Worm (Caenorhabditis elegans) whole organism, L3 larva: ENCODE data around the gene F44E2.4.

Source experiments
- R02D3.7 ChIP-seq: fragments of 150-350 bp; optimal IDR thresholded peaks from 2 replicates; lab custom pipeline; 2014; ENCODE audit warnings: missing biosample characterization, missing genetic modification characterization
- ZK546.5 ChIP-seq: sonication (generic microtip); optimal IDR thresholded peaks from 2 replicates; lab custom pipeline; 2017; ENCODE audit warnings: missing biosample characterization, missing genetic modification characterization
- aly-2 ChIP-seq: fragments of 150-350 bp; optimal IDR thresholded peaks from 2 replicates; lab custom pipeline; 2014; ENCODE audit warnings: missing biosample characterization, missing genetic modification characterization
- ama-1 ChIP-seq: fragments of 150-350 bp; optimal IDR thresholded peaks from 2 replicates; lab custom pipeline; 2018
- ceh-28 ChIP-seq: fragments of 150-350 bp; optimal IDR thresholded peaks from 2 replicates; lab custom pipeline; 2014; ENCODE audit warnings: missing biosample characterization, missing genetic modification reagents, missing genetic modification characterization
- ceh-82 ChIP-seq: fragments of 150-350 bp; optimal IDR thresholded peaks from 2 replicates; lab custom pipeline; 2014; ENCODE audit warnings: missing biosample characterization, missing genetic modification characterization
- ceh-9 ChIP-seq: sonication (generic microtip); optimal IDR thresholded peaks from 2 replicates; lab custom pipeline; 2018; ENCODE audit warnings: missing biosample characterization, missing genetic modification characterization
- daf-12 ChIP-seq: fragments of 150-350 bp; optimal IDR thresholded peaks from 2 replicates; lab custom pipeline; 2014; ENCODE audit warnings: missing biosample characterization, missing genetic modification reagents, missing genetic modification characterization
- egl-27 ChIP-seq: sonication (generic microtip); optimal IDR thresholded peaks from 4 replicates; lab custom pipeline; 2017; ENCODE audit warnings: missing biosample characterization, missing genetic modification reagents, missing genetic modification characterization
- egl-5 ChIP-seq: fragments of 150-350 bp; optimal IDR thresholded peaks from 2 replicates; lab custom pipeline; 2017; ENCODE audit warnings: missing biosample characterization, missing genetic modification reagents, missing genetic modification characterization, inconsistent platforms
- elt-1 ChIP-seq: fragments of 150-350 bp; optimal IDR thresholded peaks from 2 replicates; lab custom pipeline; 2014; ENCODE audit warnings: missing biosample characterization, missing genetic modification characterization
- elt-2 ChIP-seq: sonication (generic microtip); optimal IDR thresholded peaks from 2 replicates; lab custom pipeline; 2016; ENCODE audit warnings: missing genetic modification reagents, mild to moderate bottlenecking, missing genetic modification characterization, missing compliant biosample characterization
- elt-3 ChIP-seq, 3 experiments: fragments of 150-350 bp in 1 of 3; sonication (generic microtip) in 2 of 3; optimal IDR thresholded peaks; 2 replicates in 2 of 3; 4 replicates in 1 of 3; lab custom pipeline; 2014 to 2017; ENCODE audit warnings: missing biosample characterization in 3 of 3, missing genetic modification characterization in 3 of 3
- eor-1 ChIP-seq, 2 experiments: fragments of 150-350 bp; optimal IDR thresholded peaks; 2 replicates each; lab custom pipeline; 2014 to 2018; ENCODE audit warnings: missing biosample characterization in 2 of 2, missing genetic modification characterization in 2 of 2
- fkh-10 ChIP-seq: sonication (generic microtip); optimal IDR thresholded peaks from 2 replicates; lab custom pipeline; 2017; ENCODE audit warnings: missing biosample characterization, missing genetic modification reagents, missing genetic modification characterization
- fkh-2 ChIP-seq: fragments of 150-350 bp; optimal IDR thresholded peaks from 2 replicates; lab custom pipeline; 2014; ENCODE audit warnings: missing biosample characterization, missing genetic modification reagents, missing genetic modification characterization
- fos-1 ChIP-seq: fragments of 150-350 bp; optimal IDR thresholded peaks from 2 replicates; lab custom pipeline; 2014; ENCODE audit warnings: missing biosample characterization, missing genetic modification characterization
- hmg-11 ChIP-seq: sonication (generic microtip); optimal IDR thresholded peaks from 2 replicates; lab custom pipeline; 2016; ENCODE audit warnings: missing genetic modification characterization, missing compliant biosample characterization
- jun-1 ChIP-seq: fragments of 150-350 bp; optimal IDR thresholded peaks from 2 replicates; lab custom pipeline; 2014; ENCODE audit warnings: missing biosample characterization, missing genetic modification reagents, missing genetic modification characterization
- lin-15B ChIP-seq: fragments of 150-350 bp; optimal IDR thresholded peaks from 2 replicates; lab custom pipeline; 2014; ENCODE audit warnings: missing biosample characterization, missing genetic modification characterization
- lin-39 ChIP-seq: fragments of 150-350 bp; optimal IDR thresholded peaks from 2 replicates; lab custom pipeline; 2018; ENCODE audit warnings: missing biosample characterization, missing genetic modification reagents, missing genetic modification characterization
- mml-1 ChIP-seq: fragments of 150-350 bp; sonication (generic microtip); optimal IDR thresholded peaks from 3 replicates; lab custom pipeline; 2014; ENCODE audit warnings: missing biosample characterization, missing genetic modification characterization
- nfya-1 ChIP-seq: sonication (generic microtip); optimal IDR thresholded peaks from 2 replicates; lab custom pipeline; 2017; ENCODE audit warnings: missing genetic modification characterization, mild to moderate bottlenecking, missing compliant biosample characterization, antibody characterized with exemption, moderate library complexity; ENCODE audit not compliant: insufficient read depth
- nhr-11 ChIP-seq: fragments of 150-350 bp; optimal IDR thresholded peaks from 2 replicates; lab custom pipeline; 2014; ENCODE audit warnings: missing biosample characterization, missing genetic modification characterization
- nhr-23 ChIP-seq: fragments of 150-350 bp; optimal IDR thresholded peaks from 2 replicates; lab custom pipeline; 2014; ENCODE audit warnings: missing biosample characterization, missing genetic modification reagents, missing genetic modification characterization
- nhr-25 ChIP-seq: sonication (generic microtip); optimal IDR thresholded peaks from 2 replicates; lab custom pipeline; 2017; ENCODE audit warnings: missing biosample characterization, missing genetic modification characterization
- nhr-28 ChIP-seq: fragments of 150-350 bp; optimal IDR thresholded peaks from 2 replicates; lab custom pipeline; 2014; ENCODE audit warnings: missing biosample characterization, missing genetic modification characterization
- nhr-43 ChIP-seq: sonication (generic microtip); optimal IDR thresholded peaks from 2 replicates; lab custom pipeline; 2016; ENCODE audit warnings: mild to moderate bottlenecking, missing genetic modification characterization, missing compliant biosample characterization; ENCODE audit not compliant: poor library complexity, severe bottlenecking
- nhr-67 ChIP-seq: fragments of 150-350 bp; optimal IDR thresholded peaks from 2 replicates; lab custom pipeline; 2014; ENCODE audit warnings: missing biosample characterization, missing genetic modification characterization
- nhr-77 ChIP-seq: fragments of 150-350 bp; optimal IDR thresholded peaks from 2 replicates; lab custom pipeline; 2014; ENCODE audit warnings: missing biosample characterization, missing genetic modification characterization
- pha-4 ChIP-seq: fragments of 150-350 bp; optimal IDR thresholded peaks from 2 replicates; lab custom pipeline; 2014; ENCODE audit warnings: missing biosample characterization, missing genetic modification reagents, missing genetic modification characterization
- pqm-1 ChIP-seq: fragments of 150-350 bp; optimal IDR thresholded peaks from 2 replicates; lab custom pipeline; 2017; ENCODE audit warnings: missing biosample characterization, missing genetic modification characterization, inconsistent platforms
- sea-2 ChIP-seq: fragments of 150-350 bp; sonication (generic microtip); optimal IDR thresholded peaks from 4 replicates; lab custom pipeline; 2014; ENCODE audit warnings: missing biosample characterization, missing genetic modification reagents, missing genetic modification characterization
- skn-1 ChIP-seq: fragments of 150-350 bp; optimal IDR thresholded peaks from 2 replicates; lab custom pipeline; 2014; ENCODE audit warnings: missing biosample characterization, missing genetic modification characterization
- snpc-4 ChIP-seq: fragments of 150-350 bp; optimal IDR thresholded peaks from 2 replicates; lab custom pipeline; 2014; ENCODE audit warnings: missing biosample characterization, missing genetic modification characterization
- tbx-2 ChIP-seq: sonication (generic microtip); optimal IDR thresholded peaks from 2 replicates; lab custom pipeline; 2016; ENCODE audit warnings: mild to moderate bottlenecking, missing genetic modification characterization, missing compliant biosample characterization
- unc-39 ChIP-seq: sonication (generic microtip); optimal IDR thresholded peaks from 4 replicates; lab custom pipeline; 2017; ENCODE audit warnings: missing biosample characterization, missing genetic modification characterization
- zag-1 ChIP-seq: fragments of 150-350 bp; optimal IDR thresholded peaks from 2 replicates; lab custom pipeline; 2014; ENCODE audit warnings: missing biosample characterization, missing genetic modification characterization
- ztf-11 ChIP-seq: fragments of 150-350 bp; optimal IDR thresholded peaks from 2 replicates; lab custom pipeline; 2014; ENCODE audit warnings: missing biosample characterization, missing genetic modification characterization

F44E2.4 gene

ce11 chrIII:8886309-8886708, 48.1 kb upstream of the F44E2.4 start:
- TF ChIP-seq ztf-11 (tag; lab: Kevin White, UChicago): no peak
- TF ChIP-seq daf-12 (tag; lab: Kevin White, UChicago): no peak
- peak; percentile 78 for TF ChIP-seq lin-39 (tag; lab: Kevin White, UChicago)
- TF ChIP-seq R02D3.7: no peak
- peak; percentile 24 for TF ChIP-seq hmg-11 (tag; lab: Kevin White, UChicago)
- peak; percentile 45 for TF ChIP-seq nfya-1 (tag; lab: Kevin White, UChicago)
- no peak for TF ChIP-seq aly-2
- TF ChIP-seq pha-4 (tag; lab: Kevin White, UChicago): peak; percentile 36

DNA sequence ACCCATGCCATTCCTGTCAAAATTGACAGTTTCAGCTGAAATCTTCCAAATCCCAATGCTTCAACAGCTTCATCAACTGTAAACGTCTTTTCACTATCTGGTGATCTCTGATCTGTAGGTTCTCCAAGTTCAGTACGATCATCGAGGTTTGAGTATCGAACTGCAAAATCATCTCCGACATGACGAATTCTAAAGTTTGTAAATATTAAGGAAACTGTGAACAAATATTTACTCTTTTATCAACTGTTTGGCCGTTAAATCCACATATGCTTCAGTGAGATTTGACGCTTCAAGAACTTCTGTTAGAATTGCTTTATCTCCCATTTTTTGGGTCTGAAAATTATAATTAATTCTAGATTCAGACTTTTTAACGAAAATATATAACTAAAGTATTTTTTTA, 46.9 kb upstream of the F44E2.4 start, which contains the start of gene svop-1:
TSS of gene svop-1 (minus strand) at position 339 of the 400 bp plus-strand sequence.
- TF ChIP-seq pha-4 (tag; lab: Kevin White, UChicago): peak; percentile 51
- no peak for TF ChIP-seq R02D3.7

DNA sequence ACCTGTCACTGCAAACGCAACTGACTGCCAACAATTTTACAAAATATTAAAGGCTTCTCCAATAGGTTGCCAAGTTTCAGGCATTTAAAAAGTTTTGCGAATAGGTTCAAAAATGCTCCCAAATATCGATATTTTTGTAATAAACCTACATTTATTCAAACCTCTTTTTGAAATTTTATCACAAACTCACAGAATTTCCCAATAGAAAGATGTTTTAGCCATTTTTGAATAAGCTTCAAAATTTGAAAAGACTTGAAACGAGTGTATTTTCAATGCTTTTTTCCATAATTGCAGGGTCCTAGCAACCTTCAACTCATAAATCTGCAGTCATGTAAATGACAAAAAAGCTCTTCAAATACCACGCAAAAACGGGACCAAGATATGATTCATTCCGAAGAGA, 44.1 kb upstream of the F44E2.4 start:
- TF ChIP-seq mml-1 (no peak), daf-12 (tag; lab: Kevin White, UChicago) (no peak), egl-27 (tag; lab: Kevin White, UChicago) (no peak), pha-4 (tag; lab: Kevin White, UChicago) (no peak), elt-1 (no peak), ceh-9 (tag; lab: Kevin White, UChicago) (no peak), lin-15B (tag; lab: Kevin White, UChicago) (no peak), nhr-43 (tag; lab: Kevin White, UChicago) (no peak), ztf-11 (tag; lab: Kevin White, UChicago) (no peak), tbx-2 (tag; lab: Kevin White, UChicago) (no peak), egl-5 (tag; lab: Kevin White, UChicago) (no peak), snpc-4 (tag; lab: Kevin White, UChicago) (no peak)

- TF ChIP-seq pqm-1 (tag; lab: Kevin White, UChicago) (peak; percentile 70), jun-1 (tag; lab: Kevin White, UChicago) (peak; percentile 23), snpc-4 (tag; lab: Kevin White, UChicago) (no peak), skn-1 (no peak), pha-4 (tag; lab: Kevin White, UChicago) (peak; percentile 52), ZK546.5 (no peak), elt-2 (tag; lab: Kevin White, UChicago) (peak; percentile 93)
Observed at ce11 chrIII:8878960-8879359, 40.7 kb upstream of the F44E2.4 start.

DNA sequence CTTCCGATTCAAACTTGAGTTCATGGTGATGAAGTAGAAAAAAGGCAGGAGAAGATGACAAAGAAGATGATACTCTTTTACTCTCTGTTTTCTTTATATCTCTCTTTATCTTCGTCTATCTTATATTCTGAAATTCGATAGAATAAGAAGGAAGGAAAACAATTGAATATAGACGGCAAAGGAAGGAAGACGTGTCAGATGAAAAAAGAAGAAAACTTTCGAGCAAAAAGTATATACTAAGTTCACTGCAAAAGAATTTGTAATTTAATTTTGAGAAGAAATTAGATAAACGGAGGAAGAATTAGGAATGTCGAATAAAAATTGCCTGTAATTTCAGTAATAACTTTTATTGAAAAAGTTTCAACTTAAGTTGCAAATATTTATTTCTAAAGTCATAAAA, 38.8 kb upstream of the F44E2.4 start, which contains the start of gene K01F9.2:
TSS of gene K01F9.2 (minus strand) at position 127 of the 400 bp plus-strand sequence.
- TF ChIP-seq ztf-11 (tag; lab: Kevin White, UChicago) (no peak), fkh-10 (GFP tag; lab: Kevin White, UChicago) (peak; percentile 96)

DNA sequence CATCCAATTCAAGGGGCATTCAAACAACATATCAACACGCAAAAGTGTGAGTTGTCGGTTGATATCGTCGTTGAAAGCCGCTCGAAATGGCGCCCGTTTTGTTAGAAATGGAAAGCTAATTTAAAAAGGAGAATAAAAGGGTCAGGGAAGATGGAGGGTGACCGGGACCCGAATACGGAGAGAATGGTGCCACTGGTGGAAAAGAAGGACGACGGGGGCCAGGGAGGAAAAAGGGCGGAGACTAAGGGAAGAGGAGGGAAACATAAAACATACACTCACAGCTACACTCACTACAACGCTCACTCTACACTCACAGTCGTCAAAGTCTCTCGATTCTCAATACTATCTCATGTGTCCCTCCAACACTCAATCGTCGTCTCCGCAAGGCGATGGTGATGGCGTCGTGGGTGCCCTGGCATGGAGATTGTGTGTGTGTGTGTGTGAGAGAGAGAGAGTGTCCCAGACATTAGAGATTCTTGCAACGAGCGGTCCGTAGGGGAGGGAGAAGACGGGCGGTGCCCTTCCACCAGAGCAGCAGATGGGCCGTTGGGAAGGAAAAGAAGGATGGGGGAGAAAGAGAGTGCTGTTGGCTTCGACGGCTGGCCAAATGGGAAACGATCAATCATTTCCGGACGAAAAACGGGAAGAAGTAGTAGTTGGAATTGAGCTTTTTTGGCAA, 35.9 kb upstream of the F44E2.4 start:
- TF ChIP-seq ceh-82 (tag; lab: Kevin White, UChicago) (no peak), ceh-28 (tag; lab: Kevin White, UChicago) (no peak), nhr-43 (tag; lab: Kevin White, UChicago) (peak; percentile 37), fkh-2 (tag; lab: Kevin White, UChicago) (peak; percentile 21), tbx-2 (tag; lab: Kevin White, UChicago) (peak; percentile 79), aly-2 (no peak), pha-4 (tag; lab: Kevin White, UChicago) (no peak), unc-39 (no peak), ama-1 (peak; percentile 88), nhr-67 (no peak), R02D3.7 (no peak), pqm-1 (tag; lab: Kevin White, UChicago) (no peak), eor-1 (tag; optimal IDR thresholded peaks at IDR 0.05; lab: Kevin White, UChicago) (no peak), nhr-23 (tag; lab: Kevin White, UChicago) (peak; percentile 10), elt-1 (peak; percentile 79), ZK546.5 (no peak), zag-1 (tag; lab: Kevin White, UChicago) (peak; percentile 46), fkh-10 (GFP tag; lab: Kevin White, UChicago) (peak; percentile 88), fos-1 (no peak), nhr-11 (no peak), lin-39 (tag; lab: Kevin White, UChicago) (peak; percentile 99), elt-3 (tag; optimal IDR thresholded peaks at IDR 0.05; lab: Kevin White, UChicago) (no peak), sea-2 (GFP tag; lab: Kevin White, UChicago) (peak; percentile 57), egl-27 (tag; lab: Kevin White, UChicago) (no peak), nhr-25 (tag; lab: Kevin White, UChicago) (no peak), lin-15B (tag; lab: Kevin White, UChicago) (peak; percentile 69), nhr-77 (tag; lab: Kevin White, UChicago) (no peak), hmg-11 (tag; lab: Kevin White, UChicago) (peak; percentile 96), nhr-28 (tag; lab: Kevin White, UChicago) (no peak), nfya-1 (tag; lab: Kevin White, UChicago) (peak; percentile 93), skn-1 (no peak)
